Fruit fly (Drosophila melanogaster) whole organism, embryonic: ENCODE measurements around the gene CkIIalpha-i3.

ENCODE experiments used
- Ada2b ChIP-seq: fragments of 200-800 bp; sonication (Bioruptor generic); IDR thresholded peaks from 2 replicates; pipeline ENCODE4 v1.3.6; 2022; ENCODE audit warnings: missing biosample characterization, missing genetic modification characterization
- CG10431 ChIP-seq: fragments of 200-800 bp; sonication (Bioruptor generic); optimal IDR thresholded peaks from 3 replicates; lab custom pipeline; 2018; ENCODE audit warnings: missing biosample characterization, mild to moderate bottlenecking, missing genetic modification characterization
- CG15011 ChIP-seq: fragments of 200-800 bp; sonication (Bioruptor generic); optimal IDR thresholded peaks from 3 replicates; lab custom pipeline; 2018; ENCODE audit warnings: missing biosample characterization, mild to moderate bottlenecking, missing genetic modification characterization
- CG1529 ChIP-seq: fragments of 200-800 bp; sonication (Bioruptor generic); optimal IDR thresholded peaks from 3 replicates; lab custom pipeline; 2018; ENCODE audit warnings: missing biosample characterization, missing genetic modification characterization
- CG15514 ChIP-seq: fragments of 200-800 bp; sonication (Bioruptor generic); optimal IDR thresholded peaks from 3 replicates; lab custom pipeline; 2017; ENCODE audit warnings: missing biosample characterization, missing genetic modification characterization, mild to moderate bottlenecking, moderate library complexity, missing genetic modification reagents
- CG16863 ChIP-seq: fragments of 200-800 bp; sonication (Bioruptor generic); optimal IDR thresholded peaks from 3 replicates; lab custom pipeline; 2016; ENCODE audit warnings: missing biosample characterization, missing genetic modification characterization
- CG17802 ChIP-seq: fragments of 200-800 bp; sonication (Bioruptor generic); optimal IDR thresholded peaks from 2 replicates; lab custom pipeline; 2018; ENCODE audit warnings: missing biosample characterization, mild to moderate bottlenecking, missing genetic modification characterization, moderate library complexity
- CG18476 ChIP-seq: fragments of 200-800 bp; sonication (Bioruptor generic); optimal IDR thresholded peaks from 2 replicates; lab custom pipeline; 2016; ENCODE audit warnings: missing biosample characterization, mild to moderate bottlenecking, missing genetic modification characterization
- CG2116 ChIP-seq: fragments of 200-800 bp; sonication (Bioruptor generic); optimal IDR thresholded peaks from 3 replicates; lab custom pipeline; 2018; ENCODE audit warnings: missing biosample characterization, mild to moderate bottlenecking, missing genetic modification characterization
- CG2875 ChIP-seq: fragments of 200-800 bp; sonication (Bioruptor generic); optimal IDR thresholded peaks from 2 replicates; lab custom pipeline; 2017; ENCODE audit warnings: missing biosample characterization, mild to moderate bottlenecking, missing genetic modification characterization, missing genetic modification reagents
- CG3163 ChIP-seq: fragments of 200-800 bp; sonication (Bioruptor generic); optimal IDR thresholded peaks from 3 replicates; lab custom pipeline; 2016; ENCODE audit warnings: missing biosample characterization, missing genetic modification characterization
- CG3847 ChIP-seq: fragments of 200-800 bp; sonication (Bioruptor generic); IDR thresholded peaks from 2 replicates; pipeline ENCODE4 v1.3.6; 2022; ENCODE audit warnings: missing biosample characterization, missing genetic modification characterization
- CG4282 ChIP-seq: fragments of 200-800 bp; sonication (Bioruptor generic); optimal IDR thresholded peaks from 2 replicates; lab custom pipeline; 2016; ENCODE audit warnings: missing biosample characterization, missing genetic modification characterization
- CG5180 ChIP-seq: fragments of 200-800 bp; sonication (Bioruptor generic); optimal IDR thresholded peaks from 3 replicates; lab custom pipeline; 2017; ENCODE audit warnings: missing biosample characterization, missing genetic modification characterization, mild to moderate bottlenecking, moderate library complexity, missing genetic modification reagents
- CG5953 ChIP-seq: fragments of 200-800 bp; sonication (Bioruptor generic); IDR thresholded peaks from 2 replicates; pipeline ENCODE4 v1.3.6; 2022; ENCODE audit warnings: missing biosample characterization, missing genetic modification characterization
- CG7786 ChIP-seq: fragments of 200-800 bp; sonication (Bioruptor generic); optimal IDR thresholded peaks from 2 replicates; lab custom pipeline; 2016; ENCODE audit warnings: missing biosample characterization, missing genetic modification characterization
- CG7963 ChIP-seq: fragments of 200-800 bp; sonication (Bioruptor generic); IDR thresholded peaks from 3 replicates; pipeline ENCODE4 v1.3.6; 2022; ENCODE audit warnings: missing biosample characterization, missing genetic modification characterization; ENCODE audit not compliant: partially characterized antibody
- CG8290 ChIP-seq, 3 experiments: fragments of 200-800 bp; sonication (Bioruptor generic); optimal IDR thresholded peaks; 2 replicates each; lab custom pipeline; 2016 to 2019; ENCODE audit warnings: missing biosample characterization in 3 of 3, missing genetic modification characterization in 3 of 3, mild to moderate bottlenecking in 2 of 3, moderate library complexity in 1 of 3
- CG8765 ChIP-seq: fragments of 200-800 bp; sonication (Bioruptor generic); IDR thresholded peaks from 2 replicates; pipeline ENCODE4 v1.3.6; 2022; ENCODE audit warnings: missing biosample characterization, missing genetic modification characterization
- CG9932 ChIP-seq: fragments of 200-800 bp; sonication (Bioruptor generic); IDR thresholded peaks from 2 replicates; pipeline ENCODE4 v1.3.6; 2022; ENCODE audit warnings: missing biosample characterization, missing genetic modification characterization
- Dfd ChIP-seq, 2 experiments: fragments of >200 bp; optimal IDR thresholded peaks; 2 replicates each; lab custom pipeline; 2017; ENCODE audit warnings: missing biosample characterization in 2 of 2, missing genetic modification characterization in 2 of 2
- GATAe ChIP-seq: fragments of 200-800 bp; sonication (Bioruptor generic); conservative IDR thresholded peaks from 2 replicates; pipeline ENCODE4 v1.3.6; 2022; ENCODE audit warnings: missing biosample characterization, missing genetic modification characterization
- H2.0 ChIP-seq: fragments of 200-800 bp; sonication (Bioruptor generic); IDR thresholded peaks from 2 replicates; pipeline ENCODE4 v1.3.6; 2022; ENCODE audit warnings: missing biosample characterization, missing genetic modification characterization
- HLH3B ChIP-seq: fragments of 200-800 bp; sonication (Bioruptor generic); IDR thresholded peaks from 2 replicates; pipeline ENCODE4 v1.3.6; 2022; ENCODE audit warnings: missing biosample characterization, missing genetic modification characterization
- HmgZ ChIP-seq: fragments of 200-800 bp; sonication (Bioruptor generic); optimal IDR thresholded peaks from 2 replicates; lab custom pipeline; 2018; ENCODE audit warnings: missing biosample characterization, mild to moderate bottlenecking, missing genetic modification characterization
- Hmx ChIP-seq: fragments of 200-800 bp; sonication (Bioruptor generic); optimal IDR thresholded peaks from 2 replicates; lab custom pipeline; 2016; ENCODE audit warnings: missing biosample characterization, missing genetic modification characterization
- Nf-YA ChIP-seq: fragments of 200-800 bp; sonication (Bioruptor generic); IDR thresholded peaks from 2 replicates; pipeline ENCODE4 v1.3.6; 2022; ENCODE audit warnings: missing biosample characterization, missing genetic modification characterization
- Xrp1 ChIP-seq: fragments of 200-800 bp; sonication (Bioruptor generic); IDR thresholded peaks from 2 replicates; pipeline ENCODE4 v1.3.6; 2022; ENCODE audit warnings: missing biosample characterization, missing genetic modification characterization
- ab ChIP-seq: fragments of 200-800 bp; sonication (Bioruptor generic); optimal IDR thresholded peaks from 2 replicates; lab custom pipeline; 2016; ENCODE audit warnings: missing biosample characterization, missing genetic modification characterization
- cad ChIP-seq: fragments of >200 bp; optimal IDR thresholded peaks from 2 replicates; lab custom pipeline; 2017; ENCODE audit warnings: missing biosample characterization, missing genetic modification characterization
- crc ChIP-seq: fragments of 200-800 bp; sonication (Bioruptor generic); optimal IDR thresholded peaks from 2 replicates; lab custom pipeline; 2016; ENCODE audit warnings: missing biosample characterization, missing genetic modification characterization
- da ChIP-seq: fragments of 200-800 bp; sonication (Bioruptor generic); optimal IDR thresholded peaks from 2 replicates; lab custom pipeline; 2016; ENCODE audit warnings: missing biosample characterization, missing genetic modification characterization
- ems ChIP-seq: fragments of 200-800 bp; sonication (Bioruptor generic); optimal IDR thresholded peaks from 3 replicates; lab custom pipeline; 2016; ENCODE audit warnings: missing biosample characterization, missing genetic modification characterization
- eyg ChIP-seq: fragments of 200-800 bp; sonication (Bioruptor generic); optimal IDR thresholded peaks from 3 replicates; lab custom pipeline; 2016; ENCODE audit warnings: missing biosample characterization, missing genetic modification characterization
- gce ChIP-seq: fragments of 200-800 bp; sonication (Bioruptor generic); IDR thresholded peaks from 3 replicates; pipeline ENCODE4 v1.3.6; 2022; ENCODE audit warnings: missing biosample characterization, missing genetic modification characterization
- ken ChIP-seq: fragments of 200-800 bp; sonication (Bioruptor generic); IDR thresholded peaks from 3 replicates; pipeline ENCODE4 v1.3.6; 2022; ENCODE audit warnings: missing biosample characterization, missing genetic modification characterization
- lbe ChIP-seq: fragments of 200-800 bp; sonication (Bioruptor generic); optimal IDR thresholded peaks from 2 replicates; lab custom pipeline; 2016; ENCODE audit warnings: missing biosample characterization, mild to moderate bottlenecking, missing genetic modification characterization
- lov ChIP-seq, 2 experiments: fragments of 200-800 bp in 1 of 2; fragments of >200 bp in 1 of 2; sonication (Bioruptor generic) in 1 of 2; IDR thresholded peaks in 1 of 2; optimal IDR thresholded peaks in 1 of 2; 2 replicates in 1 of 2; 3 replicates in 1 of 2; pipeline versions ENCODE4 v1.3.6 to Lab custom; 2017 to 2022; ENCODE audit warnings: missing biosample characterization in 1 of 2, missing genetic modification characterization in 1 of 2
- mld ChIP-seq: fragments of 200-800 bp; sonication (Bioruptor generic); IDR thresholded peaks from 3 replicates; pipeline ENCODE4 v1.3.6; 2022; ENCODE audit warnings: missing biosample characterization, missing genetic modification characterization; ENCODE audit not compliant: partially characterized antibody
- nerfin-2 ChIP-seq: fragments of 200-800 bp; sonication (Bioruptor generic); IDR thresholded peaks from 2 replicates; pipeline ENCODE4 v1.3.6; 2022; ENCODE audit warnings: missing biosample characterization, missing genetic modification characterization; ENCODE audit not compliant: partially characterized antibody
- nmo ChIP-seq: fragments of 200-800 bp; sonication (Bioruptor generic); optimal IDR thresholded peaks from 2 replicates; lab custom pipeline; 2018; ENCODE audit warnings: missing biosample characterization, mild to moderate bottlenecking, missing genetic modification characterization, moderate library complexity
- otp ChIP-seq: fragments of 200-800 bp; sonication (Bioruptor generic); IDR thresholded peaks from 3 replicates; pipeline ENCODE4, ENCODE4 v1.3.6; 2022; ENCODE audit warnings: missing biosample characterization, missing genetic modification characterization
- pnt ChIP-seq: fragments of 200-800 bp; sonication (Bioruptor generic); optimal IDR thresholded peaks from 3 replicates; lab custom pipeline; 2016; ENCODE audit warnings: missing biosample characterization, missing genetic modification characterization
- prd ChIP-seq, 3 experiments: fragments of >200 bp in 2 of 3; fragments of 200-800 bp in 1 of 3; sonication (Bioruptor generic) in 1 of 3; optimal IDR thresholded peaks in 2 of 3; IDR thresholded peaks in 1 of 3; 2 replicates in 2 of 3; 3 replicates in 1 of 3; pipeline versions ENCODE4 v1.3.6 to Lab custom; 2017 to 2022; ENCODE audit warnings: missing biosample characterization in 1 of 3, missing genetic modification characterization in 1 of 3
- sens-2 ChIP-seq: fragments of 200-800 bp; sonication (Bioruptor generic); IDR thresholded peaks from 2 replicates; pipeline ENCODE4 v1.3.6; 2022; ENCODE audit warnings: missing biosample characterization, missing genetic modification characterization
- slou ChIP-seq: fragments of 200-800 bp; sonication (Bioruptor generic); optimal IDR thresholded peaks from 3 replicates; lab custom pipeline; 2016; ENCODE audit warnings: missing biosample characterization, missing genetic modification characterization
- sr ChIP-seq: fragments of 200-800 bp; sonication (Bioruptor generic); IDR thresholded peaks from 3 replicates; pipeline ENCODE4 v1.3.6; 2022; ENCODE audit warnings: missing biosample characterization, missing genetic modification characterization
- tin ChIP-seq: fragments of 200-800 bp; sonication (Bioruptor generic); optimal IDR thresholded peaks from 3 replicates; lab custom pipeline; 2016; ENCODE audit warnings: missing biosample characterization, missing genetic modification characterization
- trem ChIP-seq: fragments of 200-800 bp; optimal IDR thresholded peaks from 3 replicates; lab custom pipeline; 2019; ENCODE audit warnings: missing biosample characterization, mild to moderate bottlenecking, missing genetic modification characterization, moderate library complexity
- wor ChIP-seq: fragments of 200-800 bp; sonication (Bioruptor generic); IDR thresholded peaks from 2 replicates; pipeline ENCODE4 v1.3.6; 2022; ENCODE audit warnings: missing biosample characterization, missing genetic modification characterization
- zfh2 ChIP-seq: fragments of 200-800 bp; sonication (Bioruptor generic); optimal IDR thresholded peaks from 2 replicates; lab custom pipeline; 2016; ENCODE audit warnings: missing biosample characterization, missing genetic modification characterization

The CkIIalpha-i3 gene

DNA sequence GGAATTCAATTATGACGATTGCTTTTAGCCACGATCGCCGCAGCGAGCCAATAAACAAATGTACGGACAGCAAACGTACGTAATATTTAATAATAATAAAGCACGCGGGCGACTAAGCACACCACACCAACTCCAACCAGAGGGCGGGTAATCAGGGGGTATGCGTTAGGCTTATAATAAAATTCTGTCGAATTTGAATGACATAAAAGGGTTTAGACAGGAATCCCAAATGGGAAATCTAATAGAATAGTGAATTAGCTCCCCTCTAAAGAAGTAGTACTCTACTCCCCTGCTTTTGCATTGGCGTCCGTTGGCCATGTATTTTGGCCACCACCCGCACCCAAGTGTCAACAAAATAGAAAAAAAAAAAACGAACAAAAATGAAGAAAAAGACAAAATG lies 12.0 kb upstream of the CkIIalpha-i3 start (continued):
- TF ChIP-seq CG4282 (GFP tag; lab: Kevin White, UChicago) (no peak), Nf-YA (peak; percentile 28; the same call in 1 of the 2 replicates), otp (GFP tag; lab: Robert Waterston, UW) (no peak), mld (GFP tag; lab: Robert Waterston, UW) (no peak), sr (no peak), slou (no peak), pnt (GFP tag; lab: Kevin White, UChicago) (no peak), nmo (GFP tag; lab: Kevin White, UChicago) (no peak), lbe (no peak), CG5953 (no peak), zfh2 (GFP tag; lab: Kevin White, UChicago) (peak; percentile 23), GATAe (GFP tag; lab: Robert Waterston, UW) (no peak), Ada2b (peak; percentile 50), HLH3B (GFP tag; lab: Robert Waterston, UW) (peak; percentile 52), CG15514 (GFP tag; lab: Kevin White, UChicago) (no peak), ken (GFP tag; lab: Robert Waterston, UW) (no peak), crc (no peak), trem (tag; lab: Kevin White, UChicago) (no peak), CG3847 (peak; percentile 34; the same call in 1 of the 2 replicates), CG10431 (GFP tag; lab: Kevin White, UChicago) (no peak), CG16863 (no peak), CG18476 (GFP tag; lab: Kevin White, UChicago) (no peak), nerfin-2 (GFP tag; lab: Robert Waterston, UW) (0 out of 2 replicates have a peak, but pooled peaks have one; percentile 8), CG3163 (GFP tag; lab: Kevin White, UChicago) (no peak), H2.0 (GFP tag; lab: Robert Waterston, UW) (peak; percentile 37), CG5180 (GFP tag; lab: Kevin White, UChicago) (no peak), da (GFP tag; lab: Kevin White, UChicago) (no peak), CG7786 (GFP tag; lab: Kevin White, UChicago) (no peak), Xrp1 (GFP tag; lab: Robert Waterston, UW) (no peak), HmgZ (no peak), CG8290 (GFP tag; optimal IDR thresholded peaks at IDR 0.05; lab: Kevin White, UChicago) (no peak), CG8290 (tag; optimal IDR thresholded peaks at IDR 0.05; lab: Kevin White, UChicago) (peak in 1 of 2 experiments; percentile 62), wor (GFP tag; lab: Robert Waterston, UW) (no peak), CG8765 (GFP tag; lab: Robert Waterston, UW) (no peak), ems (GFP tag; lab: Kevin White, UChicago) (no peak), CG2875 (no peak), gce (GFP tag; lab: Robert Waterston, UW) (no peak), CG9932 (GFP tag; lab: Robert Waterston, UW) (peak; percentile 43; the same call in 1 of the 2 replicates), Hmx (GFP tag; lab: Kevin White, UChicago) (no peak), CG15011 (GFP tag; lab: Kevin White, UChicago) (no peak), sens-2 (GFP tag; lab: Robert Waterston, UW) (0 out of 2 replicates have a peak, but pooled peaks have one; percentile 13), eyg (no peak), Dfd (GFP tag; optimal IDR thresholded peaks at IDR 0.05; lab: Kevin White, UChicago) (no peak), cad (GFP tag; lab: Kevin White, UChicago) (no peak), CG2116 (no peak), CG7963 (no peak), CG17802 (tag; lab: Kevin White, UChicago) (no peak), CG1529 (no peak), lov (optimal IDR thresholded peaks at IDR 0.05; lab: Kevin White, UChicago) (no peak), lov (GFP tag; IDR thresholded peaks at IDR 0.05; lab: Robert Waterston, UW) (0 out of 3 replicates have a peak, but pooled peaks have one; percentile 51), prd (optimal IDR thresholded peaks at IDR 0.05; lab: Kevin White, UChicago) (no peak), prd (GFP tag; IDR thresholded peaks at IDR 0.05; lab: Robert Waterston, UW) (peak; percentile 56), ab (no peak), tin (no peak)
